Fruit fly (Drosophila melanogaster) whole organism, embryonic: ENCODE measurements around the gene ninaE.

Source experiments
- Atf6 ChIP-seq: fragments of 200-800 bp; sonication (Bioruptor generic); IDR thresholded peaks from 2 replicates; pipeline ENCODE4 v1.3.6; 2022; ENCODE audit warnings: missing biosample characterization, missing genetic modification characterization
- B-H2 ChIP-seq: fragments of 200-800 bp; sonication (Bioruptor generic); optimal IDR thresholded peaks from 2 replicates; lab custom pipeline; 2018; ENCODE audit warnings: missing biosample characterization, mild to moderate bottlenecking, missing genetic modification characterization
- BEAF-32 ChIP-seq: fragments of 200-800 bp; sonication (Bioruptor generic); optimal IDR thresholded peaks from 3 replicates; lab custom pipeline; 2017; ENCODE audit warnings: missing biosample characterization, missing genetic modification characterization, mild to moderate bottlenecking, moderate library complexity, missing genetic modification reagents
- BtbVII ChIP-seq: fragments of 200-800 bp; sonication (Bioruptor generic); optimal IDR thresholded peaks from 3 replicates; lab custom pipeline; 2017; ENCODE audit warnings: missing biosample characterization, mild to moderate bottlenecking, missing genetic modification characterization
- CG10959 ChIP-seq: fragments of 200-800 bp; sonication (Bioruptor generic); IDR thresholded peaks from 2 replicates; pipeline ENCODE4 v1.3.6; 2022; ENCODE audit warnings: missing biosample characterization, missing genetic modification characterization
- CG12659 ChIP-seq: fragments of 200-800 bp; sonication (Bioruptor generic); optimal IDR thresholded peaks from 3 replicates; lab custom pipeline; 2017; ENCODE audit warnings: mild to moderate bottlenecking, missing biosample characterization, missing genetic modification reagents, missing genetic modification characterization
- CG14860 ChIP-seq: fragments of 200-800 bp; sonication (Bioruptor generic); IDR thresholded peaks from 3 replicates; pipeline ENCODE4 v1.3.6; 2022; ENCODE audit warnings: missing biosample characterization, missing genetic modification characterization; ENCODE audit not compliant: partially characterized antibody
- CG15601 ChIP-seq: fragments of 200-800 bp; sonication (Bioruptor generic); optimal IDR thresholded peaks from 3 replicates; lab custom pipeline; 2019; ENCODE audit warnings: missing biosample characterization, mild to moderate bottlenecking, missing genetic modification characterization, moderate library complexity
- CG17328 ChIP-seq: fragments of 200-800 bp; sonication (Bioruptor generic); IDR thresholded peaks from 2 replicates; pipeline ENCODE4 v1.3.6; 2022; ENCODE audit warnings: missing biosample characterization, missing genetic modification characterization
- CG17361 ChIP-seq: fragments of 200-800 bp; sonication (Bioruptor generic); IDR thresholded peaks from 3 replicates; pipeline ENCODE4 v1.3.6; 2022; ENCODE audit warnings: missing biosample characterization, missing genetic modification characterization
- CG17802 ChIP-seq: fragments of 200-800 bp; sonication (Bioruptor generic); optimal IDR thresholded peaks from 2 replicates; lab custom pipeline; 2018; ENCODE audit warnings: missing biosample characterization, mild to moderate bottlenecking, missing genetic modification characterization, moderate library complexity
- CG17912 ChIP-seq: fragments of 200-800 bp; sonication (Bioruptor generic); optimal IDR thresholded peaks from 2 replicates; lab custom pipeline; 2018; ENCODE audit warnings: missing biosample characterization, mild to moderate bottlenecking, missing genetic modification characterization
- CG18262 ChIP-seq: fragments of 200-800 bp; optimal IDR thresholded peaks from 3 replicates; lab custom pipeline; 2019; ENCODE audit warnings: missing biosample characterization, mild to moderate bottlenecking, missing genetic modification characterization, moderate library complexity
- CG18476 ChIP-seq: fragments of 200-800 bp; sonication (Bioruptor generic); optimal IDR thresholded peaks from 2 replicates; lab custom pipeline; 2016; ENCODE audit warnings: missing biosample characterization, mild to moderate bottlenecking, missing genetic modification characterization
- CG2129 ChIP-seq: fragments of 200-800 bp; sonication (Bioruptor generic); IDR thresholded peaks from 2 replicates; pipeline ENCODE4 v1.3.6; 2022; ENCODE audit warnings: missing biosample characterization, missing genetic modification characterization; ENCODE audit not compliant: partially characterized antibody
- CG2889 ChIP-seq: fragments of 200-800 bp; sonication (Bioruptor generic); IDR thresholded peaks from 3 replicates; pipeline ENCODE4 v1.3.6; 2022; ENCODE audit warnings: missing biosample characterization, missing genetic modification characterization
- CG5180 ChIP-seq: fragments of 200-800 bp; sonication (Bioruptor generic); optimal IDR thresholded peaks from 3 replicates; lab custom pipeline; 2017; ENCODE audit warnings: missing biosample characterization, missing genetic modification characterization, mild to moderate bottlenecking, moderate library complexity, missing genetic modification reagents
- CG7372 ChIP-seq: fragments of 200-800 bp; sonication (Bioruptor generic); IDR thresholded peaks from 2 replicates; pipeline ENCODE4 v1.3.6; 2022; ENCODE audit warnings: missing biosample characterization, missing genetic modification characterization
- CG7839 ChIP-seq: fragments of 200-800 bp; sonication (Bioruptor generic); optimal IDR thresholded peaks from 3 replicates; lab custom pipeline; 2018; ENCODE audit warnings: missing biosample characterization, mild to moderate bottlenecking, missing genetic modification characterization, moderate library complexity
- CG8765 ChIP-seq: fragments of 200-800 bp; sonication (Bioruptor generic); IDR thresholded peaks from 2 replicates; pipeline ENCODE4 v1.3.6; 2022; ENCODE audit warnings: missing biosample characterization, missing genetic modification characterization
- CG9215 ChIP-seq: fragments of 200-800 bp; sonication (Bioruptor generic); IDR thresholded peaks from 2 replicates; pipeline ENCODE4 v1.3.6; 2022; ENCODE audit warnings: missing biosample characterization, missing genetic modification characterization
- Fer1 ChIP-seq: fragments of 200-800 bp; sonication (Bioruptor generic); optimal IDR thresholded peaks from 2 replicates; lab custom pipeline; 2017; ENCODE audit warnings: missing biosample characterization, mild to moderate bottlenecking, missing genetic modification characterization
- H2.0 ChIP-seq: fragments of 200-800 bp; sonication (Bioruptor generic); IDR thresholded peaks from 2 replicates; pipeline ENCODE4 v1.3.6; 2022; ENCODE audit warnings: missing biosample characterization, missing genetic modification characterization
- HLHmδ ChIP-seq: fragments of 200-800 bp; sonication (Bioruptor generic); optimal IDR thresholded peaks from 2 replicates; lab custom pipeline; 2018; ENCODE audit warnings: missing biosample characterization, mild to moderate bottlenecking, missing genetic modification characterization, moderate library complexity
- HmgZ ChIP-seq: fragments of 200-800 bp; sonication (Bioruptor generic); optimal IDR thresholded peaks from 2 replicates; lab custom pipeline; 2018; ENCODE audit warnings: missing biosample characterization, mild to moderate bottlenecking, missing genetic modification characterization
- Lhr ChIP-seq: fragments of 200-800 bp; sonication (Bioruptor generic); optimal IDR thresholded peaks from 3 replicates; lab custom pipeline; 2017; ENCODE audit warnings: mild to moderate bottlenecking, missing biosample characterization, missing genetic modification reagents, missing genetic modification characterization
- Nf-YB ChIP-seq: fragments of 200-800 bp; sonication (Bioruptor generic); optimal IDR thresholded peaks from 3 replicates; lab custom pipeline; 2019; ENCODE audit warnings: missing biosample characterization, mild to moderate bottlenecking, missing genetic modification characterization, moderate library complexity
- Opbp ChIP-seq: fragments of 200-800 bp; sonication (Bioruptor generic); IDR thresholded peaks from 3 replicates; pipeline ENCODE4 v1.3.6; 2022; ENCODE audit warnings: missing biosample characterization, missing genetic modification characterization; ENCODE audit not compliant: partially characterized antibody
- PHDP ChIP-seq: fragments of 200-800 bp; sonication (Bioruptor generic); optimal IDR thresholded peaks from 3 replicates; lab custom pipeline; 2018; ENCODE audit warnings: missing biosample characterization, mild to moderate bottlenecking, missing genetic modification characterization, moderate library complexity
- Poxn ChIP-seq: fragments of 200-800 bp; sonication (Bioruptor generic); IDR thresholded peaks from 2 replicates; pipeline ENCODE4 v1.3.6; 2022; ENCODE audit warnings: missing biosample characterization, missing genetic modification characterization
- Rfx ChIP-seq: fragments of 200-800 bp; sonication (Bioruptor generic); IDR thresholded peaks from 2 replicates; pipeline ENCODE4 v1.3.6; 2022; ENCODE audit warnings: missing biosample characterization, missing genetic modification characterization
- Rx ChIP-seq: fragments of 200-800 bp; sonication (Bioruptor generic); IDR thresholded peaks from 2 replicates; pipeline ENCODE4 v1.3.6; 2022; ENCODE audit warnings: missing biosample characterization, missing genetic modification characterization
- Spps ChIP-seq: fragments of 200-800 bp; sonication (Bioruptor generic); optimal IDR thresholded peaks from 2 replicates; lab custom pipeline; 2018; ENCODE audit warnings: missing biosample characterization, mild to moderate bottlenecking, missing genetic modification characterization
- Stat92E ChIP-seq, 3 experiments: fragments of >200 bp in 2 of 3; fragments of 200-800 bp in 1 of 3; sonication (Bioruptor generic) in 1 of 3; optimal IDR thresholded peaks; 2 replicates each; lab custom pipeline; 2017 to 2019; ENCODE audit warnings: missing biosample characterization in 3 of 3, missing genetic modification characterization in 3 of 3, mild to moderate bottlenecking in 1 of 3, moderate library complexity in 1 of 3
- corto ChIP-seq: fragments of 200-800 bp; sonication (Bioruptor generic); optimal IDR thresholded peaks from 2 replicates; lab custom pipeline; 2016; ENCODE audit warnings: missing biosample characterization, mild to moderate bottlenecking, missing genetic modification characterization, moderate library complexity
- dmrt99B ChIP-seq: fragments of 200-800 bp; sonication (Bioruptor generic); optimal IDR thresholded peaks from 2 replicates; lab custom pipeline; 2018; ENCODE audit warnings: missing biosample characterization, mild to moderate bottlenecking, missing genetic modification characterization, moderate library complexity
- eyg ChIP-seq: fragments of 200-800 bp; sonication (Bioruptor generic); optimal IDR thresholded peaks from 3 replicates; lab custom pipeline; 2016; ENCODE audit warnings: missing biosample characterization, missing genetic modification characterization
- fd64A ChIP-seq: fragments of 200-800 bp; sonication (Bioruptor generic); optimal IDR thresholded peaks from 3 replicates; lab custom pipeline; 2018; ENCODE audit warnings: missing biosample characterization, mild to moderate bottlenecking, missing genetic modification characterization
- ftz-f1 ChIP-seq: fragments of 200-800 bp; sonication (Bioruptor generic); optimal IDR thresholded peaks from 2 replicates; lab custom pipeline; 2016; ENCODE audit warnings: missing biosample characterization, missing genetic modification characterization
- jumu ChIP-seq: fragments of 200-800 bp; sonication (Bioruptor generic); optimal IDR thresholded peaks from 3 replicates; lab custom pipeline; 2016; ENCODE audit warnings: missing biosample characterization, missing genetic modification characterization
- lbe ChIP-seq: fragments of 200-800 bp; sonication (Bioruptor generic); optimal IDR thresholded peaks from 2 replicates; lab custom pipeline; 2016; ENCODE audit warnings: missing biosample characterization, mild to moderate bottlenecking, missing genetic modification characterization
- lov ChIP-seq, 2 experiments: fragments of 200-800 bp in 1 of 2; fragments of >200 bp in 1 of 2; sonication (Bioruptor generic) in 1 of 2; IDR thresholded peaks in 1 of 2; optimal IDR thresholded peaks in 1 of 2; 2 replicates in 1 of 2; 3 replicates in 1 of 2; pipeline versions ENCODE4 v1.3.6 to Lab custom; 2017 to 2022; ENCODE audit warnings: missing biosample characterization in 1 of 2, missing genetic modification characterization in 1 of 2
- onecut ChIP-seq: fragments of 200-800 bp; sonication (Bioruptor generic); IDR thresholded peaks from 2 replicates; pipeline ENCODE4 v1.3.6; 2022; ENCODE audit warnings: missing biosample characterization, missing genetic modification characterization
- salm ChIP-seq: fragments of 200-800 bp; sonication (Bioruptor generic); optimal IDR thresholded peaks from 2 replicates; lab custom pipeline; 2018; ENCODE audit warnings: missing biosample characterization, mild to moderate bottlenecking, missing genetic modification characterization
- so ChIP-seq: fragments of 200-800 bp; sonication (Bioruptor generic); IDR thresholded peaks from 3 replicates; pipeline ENCODE4 v1.3.6; 2022; ENCODE audit warnings: missing biosample characterization, missing genetic modification characterization
- stwl ChIP-seq: fragments of 200-800 bp; sonication (Bioruptor generic); optimal IDR thresholded peaks from 3 replicates; lab custom pipeline; 2018; ENCODE audit warnings: missing biosample characterization, mild to moderate bottlenecking, missing genetic modification characterization, moderate library complexity
- vfl ChIP-seq: fragments of 200-800 bp; sonication (Bioruptor generic); optimal IDR thresholded peaks from 2 replicates; lab custom pipeline; 2016; ENCODE audit warnings: missing biosample characterization, missing genetic modification characterization
- zen2 ChIP-seq: fragments of 200-800 bp; sonication (Bioruptor generic); IDR thresholded peaks from 3 replicates; pipeline ENCODE4 v1.3.6; 2022; ENCODE audit warnings: missing biosample characterization, missing genetic modification characterization; ENCODE audit not compliant: partially characterized antibody

The ninaE gene

dm6 chr3R:19905932-19906439, 18.0 kb upstream of the ninaE start (continued):
- no peak for TF ChIP-seq salm (tag; lab: Kevin White, UChicago)
- TF ChIP-seq Spps (tag; lab: Kevin White, UChicago): peak; percentile 13
- TF ChIP-seq H2.0: peak; percentile 74
- peak; percentile 44; the same call in 1 of the 2 replicates for TF ChIP-seq CG7372
- peak; percentile 90 for TF ChIP-seq Fer1
- TF ChIP-seq vfl: peak; percentile 31
- TF ChIP-seq fd64A (GFP tag; lab: Kevin White, UChicago): peak; percentile 49
- peak; percentile 72 for TF ChIP-seq CG18262 (tag; lab: Kevin White, UChicago)
- no peak for TF ChIP-seq B-H2 (GFP tag; lab: Kevin White, UChicago)
- TF ChIP-seq CG2889: peak; percentile 48; the same call in 2 of the 3 replicates
- peak; percentile 56 for TF ChIP-seq CG18476 (GFP tag; lab: Kevin White, UChicago)
- peak; percentile 55 for TF ChIP-seq HLHmδ
- TF ChIP-seq Poxn (GFP tag; lab: Robert Waterston, UW): no peak
- TF ChIP-seq Atf6 (GFP tag; lab: Robert Waterston, UW): peak; percentile 86
- peak; percentile 85 for TF ChIP-seq CG9215 (GFP tag; lab: Robert Waterston, UW)
- peak; percentile 29; the same call in 1 of the 2 replicates for TF ChIP-seq CG10959
- TF ChIP-seq jumu (GFP tag; lab: Kevin White, UChicago): peak; percentile 52
- peak; percentile 80 for TF ChIP-seq CG12659 (GFP tag; lab: Kevin White, UChicago)
- TF ChIP-seq CG14860 (GFP tag; lab: Robert Waterston, UW): no peak
- TF ChIP-seq PHDP (tag; lab: Kevin White, UChicago): peak; percentile 81
- TF ChIP-seq Opbp: no peak
- peak; percentile 80 for TF ChIP-seq BtbVII (GFP tag; lab: Kevin White, UChicago)
- no peak for TF ChIP-seq lov (optimal IDR thresholded peaks at IDR 0.05; lab: Kevin White, UChicago)
- 0 out of 3 replicates have a peak, but pooled peaks have one; percentile 56 for TF ChIP-seq lov (GFP tag; IDR thresholded peaks at IDR 0.05; lab: Robert Waterston, UW)
- peak; percentile 54 for TF ChIP-seq corto (GFP tag; lab: Kevin White, UChicago)
- peak; percentile 76 for TF ChIP-seq CG17328 (GFP tag; lab: Robert Waterston, UW)
- peak; percentile 86 for TF ChIP-seq HmgZ (tag; lab: Kevin White, UChicago)
- TF ChIP-seq CG17912 (GFP tag; lab: Kevin White, UChicago): no peak
- TF ChIP-seq CG5180 (GFP tag; lab: Kevin White, UChicago): peak; percentile 49
- TF ChIP-seq BEAF-32 (GFP tag; lab: Kevin White, UChicago): peak; percentile 20
- peak; percentile 50; the same call in 1 of the 2 replicates for TF ChIP-seq CG8765
- TF ChIP-seq CG7839 (tag; lab: Kevin White, UChicago): peak; percentile 78
- peak; percentile 80 for TF ChIP-seq Rx (GFP tag; lab: Robert Waterston, UW)
- TF ChIP-seq stwl: no peak
- peak; percentile 86 for TF ChIP-seq so
- TF ChIP-seq onecut (GFP tag; lab: Robert Waterston, UW): peak; percentile 59
- TF ChIP-seq CG15601 (tag; lab: Kevin White, UChicago): peak; percentile 31
- peak; percentile 70 for TF ChIP-seq CG17361 (GFP tag; lab: Robert Waterston, UW)
- peak; percentile 87 for TF ChIP-seq ftz-f1 (GFP tag; lab: Kevin White, UChicago)
- no peak for TF ChIP-seq CG2129
- no peak for TF ChIP-seq Stat92E (GFP tag; optimal IDR thresholded peaks at IDR 0.05; lab: Kevin White, UChicago)
- peak; percentile 75 for TF ChIP-seq dmrt99B (tag; lab: Kevin White, UChicago)
- peak; percentile 92 for TF ChIP-seq Rfx (GFP tag; lab: Robert Waterston, UW)
- peak; percentile 76 for TF ChIP-seq lbe
- peak; percentile 57 for TF ChIP-seq Nf-YB (GFP tag; lab: Kevin White, UChicago)
- no peak for TF ChIP-seq zen2 (GFP tag; lab: Robert Waterston, UW)
- peak; percentile 36 for TF ChIP-seq CG17802
- peak; percentile 27 for TF ChIP-seq eyg (GFP tag; lab: Kevin White, UChicago)
- TF ChIP-seq Lhr: peak; percentile 11
